Worm (Caenorhabditis elegans): ENCODE measurements around the gene F53F4.17.

F53F4.17 gene

DNA sequence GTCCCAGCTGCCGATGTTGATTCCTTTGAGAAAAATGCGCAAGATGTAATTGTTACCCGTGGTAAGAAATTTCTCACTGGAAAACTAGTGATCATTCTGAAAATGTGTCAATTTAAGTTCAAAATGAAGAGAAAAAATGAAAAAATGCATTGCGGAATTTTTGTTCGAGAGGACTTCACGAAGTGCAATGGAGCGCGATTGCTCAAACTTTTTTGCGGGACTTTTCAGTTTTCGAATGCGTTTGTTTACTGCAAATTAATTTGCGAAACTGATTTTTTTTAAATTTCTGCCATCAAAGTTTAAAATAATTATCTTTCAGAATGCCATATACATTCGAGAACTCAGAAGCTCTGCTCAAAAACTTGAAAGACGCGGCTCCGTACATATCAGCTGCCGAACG is 19.5 kb upstream of the F53F4.17 start, which contains the start of the genes nuaf-1 and bir-2:
nuaf-1 (minus strand) TSS at position 98 of the 400 bp plus-strand sequence.
bir-2 (plus strand) TSS at position 318 of the 400 bp plus-strand sequence.
- TF ChIP-seq nhr-11 (tag; optimal IDR thresholded peaks at IDR 0.05) (no peak), xbp-1 (tag; optimal IDR thresholded peaks at IDR 0.05) (peak; percentile 57), lsy-2 (tag; optimal IDR thresholded peaks at IDR 0.05) (peak; percentile 70 to 74), ceh-82 (tag; optimal IDR thresholded peaks at IDR 0.05) (peak in 2 of 3 experiments; percentile 47 to 55), unc-30 (tag; optimal IDR thresholded peaks at IDR 0.05) (no peak), pqm-1 (tag; optimal IDR thresholded peaks at IDR 0.05) (no peak), unc-98 (GFP tag; IDR thresholded peaks at IDR 0.05) (no peak), alr-1 (tag; optimal IDR thresholded peaks at IDR 0.05; ENCODE audit: borderline replicate concordance) (no peak), C34B4.2 (tag; optimal IDR thresholded peaks at IDR 0.05) (no peak), ceh-88 (GFP tag; IDR thresholded peaks at IDR 0.05) (no peak), ceh-63 (GFP tag; optimal IDR thresholded peaks at IDR 0.05) (no peak), mef-2 (tag; optimal IDR thresholded peaks at IDR 0.05) (no peak), lin-14 (GFP tag; optimal IDR thresholded peaks at IDR 0.05) (peak; percentile 70), nhr-71 (tag; optimal IDR thresholded peaks at IDR 0.05) (peak; percentile 77), mep-1 (tag; optimal IDR thresholded peaks at IDR 0.05) (peak; percentile 85), dsc-1 (tag; optimal IDR thresholded peaks at IDR 0.05) (peak; percentile 60), mab-9 (GFP tag; IDR thresholded peaks at IDR 0.05) (no peak), F16B12.6 (tag; optimal IDR thresholded peaks at IDR 0.05) (peak; percentile 23), nhr-12 (tag; optimal IDR thresholded peaks at IDR 0.05) (no peak), lir-3 (tag; optimal IDR thresholded peaks at IDR 0.05; ENCODE audit: poor library complexity) (no peak), efl-1 (optimal IDR thresholded peaks at IDR 0.05) (peak; percentile 68 to 82), efl-1 (GFP tag; optimal IDR thresholded peaks at IDR 0.05 in 1 of 2) (peak; percentile 85 to 98), snpc-4 (tag; optimal IDR thresholded peaks at IDR 0.05) (peak; percentile 28), swsn-7 (tag; optimal IDR thresholded peaks at IDR 0.05) (peak; percentile 63), tlp-1 (tag; optimal IDR thresholded peaks at IDR 0.05) (no peak), fkh-10 (GFP tag; optimal IDR thresholded peaks at IDR 0.05) (no peak), sptf-1 (tag; optimal IDR thresholded peaks at IDR 0.05) (no peak), ama-1 (optimal IDR thresholded peaks at IDR 0.05) (no peak), sox-4 (tag; optimal IDR thresholded peaks at IDR 0.05) (no peak), nhr-85 (tag) (peak; percentile 73), unc-130 (tag; optimal IDR thresholded peaks at IDR 0.05) (peak; percentile 62), egl-13 (tag; optimal IDR thresholded peaks at IDR 0.05) (peak; percentile 26), ces-1 (GFP tag; optimal IDR thresholded peaks at IDR 0.05) (no peak), blmp-1 (tag; optimal IDR thresholded peaks at IDR 0.05) (peak; percentile 38), egl-27 (tag; optimal IDR thresholded peaks at IDR 0.05) (no peak), pag-3 (tag; optimal IDR thresholded peaks at IDR 0.05; ENCODE audit: borderline replicate concordance, insufficient read depth) (peak; percentile 27), snu-23 (GFP tag; optimal IDR thresholded peaks at IDR 0.05) (peak; percentile 73), nhr-19 (GFP tag; conservative IDR thresholded peaks at IDR 0.05) (peak; percentile 54), Y116A8C.19 (tag; optimal IDR thresholded peaks at IDR 0.05; ENCODE audit: borderline replicate concordance) (no peak), nhr-77 (tag; optimal IDR thresholded peaks at IDR 0.05) (no peak), fkh-8 (tag; optimal IDR thresholded peaks at IDR 0.05) (peak; percentile 41), nhr-28 (tag; optimal IDR thresholded peaks at IDR 0.05) (no peak), hlh-4 (tag; optimal IDR thresholded peaks at IDR 0.05) (no peak), lin-35 (GFP tag; optimal IDR thresholded peaks at IDR 0.05) (peak; percentile 78 to 90), pax-3 (tag; optimal IDR thresholded peaks at IDR 0.05) (peak; percentile 57), lin-13 (GFP tag; optimal IDR thresholded peaks at IDR 0.05) (peak; percentile 48), C04F5.9 (tag; optimal IDR thresholded peaks at IDR 0.05) (no peak), sup-37 (GFP tag; optimal IDR thresholded peaks at IDR 0.05) (no peak), skn-1 (tag; optimal IDR thresholded peaks at IDR 0.05) (peak; percentile 55), nhr-84 (tag; optimal IDR thresholded peaks at IDR 0.05) (no peak), zip-4 (GFP tag; optimal IDR thresholded peaks at IDR 0.05) (no peak), ceh-90 (tag; optimal IDR thresholded peaks at IDR 0.05) (peak; percentile 39), tbx-2 (tag; optimal IDR thresholded peaks at IDR 0.05) (peak; percentile 52), nhr-20 (tag; optimal IDR thresholded peaks at IDR 0.05) (peak; percentile 59), jun-1 (tag; optimal IDR thresholded peaks at IDR 0.05) (peak; percentile 28)

Measured in whole organism, L1 larva.